Fruit fly (Drosophila melanogaster): ENCODE data around the gene Rh7.

Gene Rh7

dm6 chr3L:12138113-12138899 lies 37.0 kb downstream of the Rh7 start, which contains the start of the genes ND-SGDH and RhoGAP68F (continued):
- TF ChIP-seq jing (GFP tag; optimal IDR thresholded peaks at IDR 0.05) (no peak), HLHmδ (GFP tag; optimal IDR thresholded peaks at IDR 0.05) (no peak), CG1792 (GFP tag; optimal IDR thresholded peaks at IDR 0.05) (peak; percentile 17), B-H2 (GFP tag; optimal IDR thresholded peaks at IDR 0.05) (peak; percentile 77), CG11085 (GFP tag; IDR thresholded peaks at IDR 0.05) (no peak), pan (optimal IDR thresholded peaks at IDR 0.05) (no peak), pan (GFP tag; optimal IDR thresholded peaks at IDR 0.05 in 1 of 2, IDR thresholded peaks at IDR 0.05 in 1 of 2) (peak in 1 of 2 experiments; percentile 51), CG8089 (GFP tag; optimal IDR thresholded peaks at IDR 0.05) (peak; percentile 45), sens (GFP tag) (peak; percentile 92), CG30020 (tag; optimal IDR thresholded peaks at IDR 0.05) (peak; percentile 77), zfh1 (GFP tag; IDR thresholded peaks at IDR 0.05) (peak; percentile 60; the same call in 2 of the 3 replicates), Atf6 (GFP tag; IDR thresholded peaks at IDR 0.05) (peak; percentile 37; the same call in 1 of the 2 replicates), CG13123 (GFP tag; optimal IDR thresholded peaks at IDR 0.05) (peak; percentile 62), HmgD (GFP tag; optimal IDR thresholded peaks at IDR 0.05) (no peak), Ravus (GFP tag; IDR thresholded peaks at IDR 0.05) (no peak), Doc2 (GFP tag; IDR thresholded peaks at IDR 0.05) (no peak), Lhr (GFP tag; optimal IDR thresholded peaks at IDR 0.05) (peak; percentile 74), Awh (GFP tag; IDR thresholded peaks at IDR 0.05) (no peak), z (GFP tag; IDR thresholded peaks at IDR 0.05) (no peak), Mrtf (GFP tag; IDR thresholded peaks at IDR 0.05) (peak; percentile 67; the same call in 1 of the 3 replicates), CG15696 (tag; optimal IDR thresholded peaks at IDR 0.05) (peak; percentile 77), Fer2 (tag; optimal IDR thresholded peaks at IDR 0.05) (peak; percentile 69), CG6791 (GFP tag; IDR thresholded peaks at IDR 0.05; ENCODE audit: partially characterized antibody) (peak; percentile 91), chm (GFP tag; IDR thresholded peaks at IDR 0.05) (no peak), zf30C (GFP tag; optimal IDR thresholded peaks at IDR 0.05) (no peak), Dad (GFP tag; optimal IDR thresholded peaks at IDR 0.05) (peak; percentile 69), jumu (GFP tag; optimal IDR thresholded peaks at IDR 0.05) (peak; percentile 67), CG10979 (tag; optimal IDR thresholded peaks at IDR 0.05) (peak; percentile 56), eve (GFP tag; optimal IDR thresholded peaks at IDR 0.05) (no peak), disco-r (GFP tag; optimal IDR thresholded peaks at IDR 0.05) (peak; percentile 24), CG10959 (GFP tag; IDR thresholded peaks at IDR 0.05) (peak; percentile 55; the same call in 1 of the 2 replicates), Dek (tag; optimal IDR thresholded peaks at IDR 0.05) (peak; percentile 67), PHDP (tag; optimal IDR thresholded peaks at IDR 0.05) (peak; percentile 54), knrl (GFP tag; IDR thresholded peaks at IDR 0.05; ENCODE audit: partially characterized antibody) (peak; percentile 99), CG2129 (GFP tag; IDR thresholded peaks at IDR 0.05; ENCODE audit: partially characterized antibody) (peak; percentile 84), run (tag; optimal IDR thresholded peaks at IDR 0.05) (peak; percentile 17), CG11398 (GFP tag; optimal IDR thresholded peaks at IDR 0.05) (peak; percentile 42), sr (GFP tag; IDR thresholded peaks at IDR 0.05) (no peak), CG8290 (GFP tag; optimal IDR thresholded peaks at IDR 0.05) (peak; percentile 40), CG8290 (tag; optimal IDR thresholded peaks at IDR 0.05) (peak; percentile 56 to 58), CG17829 (tag; optimal IDR thresholded peaks at IDR 0.05) (peak; percentile 82), HLH4C (GFP tag; IDR thresholded peaks at IDR 0.05; ENCODE audit: partially characterized antibody) (peak; percentile 92), GATAe (GFP tag; conservative IDR thresholded peaks at IDR 0.05) (no peak), CG33213 (GFP tag; optimal IDR thresholded peaks at IDR 0.05) (peak; percentile 61), B-H1 (GFP tag; IDR thresholded peaks at IDR 0.05) (peak; percentile 36; the same call in 1 of the 3 replicates), dpn (GFP tag; optimal IDR thresholded peaks at IDR 0.05) (peak; percentile 55 to 77), Bgb (GFP tag; IDR thresholded peaks at IDR 0.05; ENCODE audit: partially characterized antibody) (peak; percentile 90), CG2120 (GFP tag; optimal IDR thresholded peaks at IDR 0.05) (peak; percentile 86), gsb (GFP tag; IDR thresholded peaks at IDR 0.05) (peak; percentile 55; the same call in 1 of the 2 replicates), CG31388 (GFP tag; optimal IDR thresholded peaks at IDR 0.05) (peak; percentile 35)

All from whole organism, embryonic.